Fruit fly (Drosophila melanogaster) whole organism, embryonic: ENCODE data around the gene Bhmt.
A peak's percentile ranks its signal among the peaks of the same experiment; 100 is the strongest.

ENCODE experiments used
- Atf6 ChIP-seq: fragments of 200-800 bp; sonication (Bioruptor generic); IDR thresholded peaks from 2 replicates; pipeline ENCODE4 v1.3.6; 2022; ENCODE audit warnings: missing biosample characterization, missing genetic modification characterization
- CG11456 ChIP-seq: fragments of 200-800 bp; sonication (Bioruptor generic); IDR thresholded peaks from 3 replicates; pipeline ENCODE4 v1.3.6; 2022; ENCODE audit warnings: missing biosample characterization, missing genetic modification characterization
- CG12219 ChIP-seq: fragments of 200-800 bp; sonication (Bioruptor generic); optimal IDR thresholded peaks from 3 replicates; lab custom pipeline; 2018; ENCODE audit warnings: missing biosample characterization, mild to moderate bottlenecking, missing genetic modification characterization
- CG13123 ChIP-seq: fragments of 200-800 bp; sonication (Bioruptor generic); optimal IDR thresholded peaks from 2 replicates; lab custom pipeline; 2016; ENCODE audit warnings: missing biosample characterization, missing genetic modification characterization
- CG13894 ChIP-seq: fragments of 200-800 bp; sonication (Bioruptor generic); optimal IDR thresholded peaks from 3 replicates; lab custom pipeline; 2018; ENCODE audit warnings: missing biosample characterization, mild to moderate bottlenecking, missing genetic modification characterization, moderate library complexity
- CG14965 ChIP-seq: fragments of 200-800 bp; sonication (Bioruptor generic); optimal IDR thresholded peaks from 2 replicates; lab custom pipeline; 2016; ENCODE audit warnings: missing biosample characterization, missing genetic modification characterization, borderline replicate concordance
- CG15011 ChIP-seq: fragments of 200-800 bp; sonication (Bioruptor generic); optimal IDR thresholded peaks from 3 replicates; lab custom pipeline; 2018; ENCODE audit warnings: missing biosample characterization, mild to moderate bottlenecking, missing genetic modification characterization
- CG16813 ChIP-seq: fragments of 200-800 bp; sonication (Bioruptor generic); IDR thresholded peaks from 3 replicates; pipeline ENCODE4 v1.3.6; 2022; ENCODE audit warnings: missing biosample characterization, missing genetic modification characterization; ENCODE audit not compliant: partially characterized antibody
- CG17328 ChIP-seq: fragments of 200-800 bp; sonication (Bioruptor generic); IDR thresholded peaks from 2 replicates; pipeline ENCODE4 v1.3.6; 2022; ENCODE audit warnings: missing biosample characterization, missing genetic modification characterization
- CG17385 ChIP-seq: fragments of 200-800 bp; sonication (Bioruptor generic); optimal IDR thresholded peaks from 3 replicates; lab custom pipeline; 2018; ENCODE audit warnings: missing biosample characterization, mild to moderate bottlenecking, missing genetic modification characterization
- CG17829 ChIP-seq: fragments of 200-800 bp; optimal IDR thresholded peaks from 2 replicates; lab custom pipeline; 2019; ENCODE audit warnings: missing biosample characterization, mild to moderate bottlenecking, missing genetic modification characterization, moderate library complexity
- CG2129 ChIP-seq: fragments of 200-800 bp; sonication (Bioruptor generic); IDR thresholded peaks from 2 replicates; pipeline ENCODE4 v1.3.6; 2022; ENCODE audit warnings: missing biosample characterization, missing genetic modification characterization; ENCODE audit not compliant: partially characterized antibody
- CG3726 ChIP-seq: fragments of 200-800 bp; sonication (Bioruptor generic); IDR thresholded peaks from 3 replicates; pipeline ENCODE4, ENCODE4 v1.3.6; 2022; ENCODE audit warnings: missing biosample characterization, missing genetic modification characterization
- CG3838 ChIP-seq: fragments of 200-800 bp; sonication (Bioruptor generic); optimal IDR thresholded peaks from 3 replicates; lab custom pipeline; 2016; ENCODE audit warnings: missing biosample characterization, missing genetic modification characterization
- CG4617 ChIP-seq: fragments of 200-800 bp; sonication (Bioruptor generic); optimal IDR thresholded peaks from 3 replicates; lab custom pipeline; 2016; ENCODE audit warnings: missing biosample characterization, missing genetic modification characterization, borderline replicate concordance
- CG5245 ChIP-seq: fragments of 200-800 bp; sonication (Bioruptor generic); optimal IDR thresholded peaks from 3 replicates; lab custom pipeline; 2016; ENCODE audit warnings: missing biosample characterization, missing genetic modification characterization
- CG6813 ChIP-seq: fragments of 200-800 bp; sonication (Bioruptor generic); optimal IDR thresholded peaks from 2 replicates; lab custom pipeline; 2017; ENCODE audit warnings: missing biosample characterization, missing genetic modification characterization, mild to moderate bottlenecking, moderate library complexity, missing genetic modification reagents
- CG8924 ChIP-seq: fragments of 200-800 bp; optimal IDR thresholded peaks from 3 replicates; lab custom pipeline; 2019; ENCODE audit warnings: missing biosample characterization, mild to moderate bottlenecking, missing genetic modification characterization, moderate library complexity
- CoRest ChIP-seq: fragments of 200-800 bp; sonication (Bioruptor generic); optimal IDR thresholded peaks from 3 replicates; lab custom pipeline; 2018; ENCODE audit warnings: missing biosample characterization, mild to moderate bottlenecking, missing genetic modification characterization, moderate library complexity
- Deaf1 ChIP-seq: fragments of 200-800 bp; optimal IDR thresholded peaks from 3 replicates; lab custom pipeline; 2019; ENCODE audit warnings: missing biosample characterization, mild to moderate bottlenecking, missing genetic modification characterization, moderate library complexity
- Dip3 ChIP-seq: fragments of 200-800 bp; sonication (Bioruptor generic); optimal IDR thresholded peaks from 3 replicates; lab custom pipeline; 2016; ENCODE audit warnings: missing biosample characterization, missing genetic modification characterization
- Dp ChIP-seq: fragments of 200-800 bp; sonication (Bioruptor generic); optimal IDR thresholded peaks from 2 replicates; lab custom pipeline; 2018; ENCODE audit warnings: missing biosample characterization, mild to moderate bottlenecking, missing genetic modification characterization, moderate library complexity
- HmgD ChIP-seq: fragments of 200-800 bp; sonication (Bioruptor generic); optimal IDR thresholded peaks from 3 replicates; lab custom pipeline; 2016; ENCODE audit warnings: missing biosample characterization, missing genetic modification characterization
- Hmr ChIP-seq: fragments of 200-800 bp; sonication (Bioruptor generic); optimal IDR thresholded peaks from 3 replicates; lab custom pipeline; 2017; ENCODE audit warnings: mild to moderate bottlenecking, missing biosample characterization, missing genetic modification reagents, missing genetic modification characterization
- Max ChIP-seq: fragments of 200-800 bp; sonication (Bioruptor generic); optimal IDR thresholded peaks from 2 replicates; lab custom pipeline; 2016; ENCODE audit warnings: missing biosample characterization, mild to moderate bottlenecking, missing genetic modification characterization
- NC2β ChIP-seq: fragments of 200-800 bp; sonication (Bioruptor generic); optimal IDR thresholded peaks from 2 replicates; lab custom pipeline; 2016; ENCODE audit warnings: missing biosample characterization, missing genetic modification characterization
- Neu2 ChIP-seq: fragments of 200-800 bp; sonication (Bioruptor generic); optimal IDR thresholded peaks from 3 replicates; lab custom pipeline; 2016; ENCODE audit warnings: missing biosample characterization, missing genetic modification characterization, borderline replicate concordance
- Nf-YA ChIP-seq: fragments of 200-800 bp; sonication (Bioruptor generic); IDR thresholded peaks from 2 replicates; pipeline ENCODE4 v1.3.6; 2022; ENCODE audit warnings: missing biosample characterization, missing genetic modification characterization
- Nf-YC ChIP-seq: fragments of 200-800 bp; optimal IDR thresholded peaks from 3 replicates; lab custom pipeline; 2019; ENCODE audit warnings: missing biosample characterization, mild to moderate bottlenecking, missing genetic modification characterization, moderate library complexity
- Oli ChIP-seq: fragments of 200-800 bp; sonication (Bioruptor generic); optimal IDR thresholded peaks from 2 replicates; lab custom pipeline; 2018; ENCODE audit warnings: missing biosample characterization, mild to moderate bottlenecking, missing genetic modification characterization, moderate library complexity
- Scr ChIP-seq: fragments of 200-800 bp; sonication (Bioruptor generic); IDR thresholded peaks from 2 replicates; pipeline ENCODE4 v1.3.6; 2022; ENCODE audit warnings: missing biosample characterization, missing genetic modification characterization; ENCODE audit not compliant: partially characterized antibody
- ab ChIP-seq: fragments of 200-800 bp; sonication (Bioruptor generic); optimal IDR thresholded peaks from 2 replicates; lab custom pipeline; 2016; ENCODE audit warnings: missing biosample characterization, missing genetic modification characterization
- ap ChIP-seq: fragments of 200-800 bp; sonication (Bioruptor generic); IDR thresholded peaks from 2 replicates; pipeline ENCODE4 v1.3.6; 2022; ENCODE audit warnings: missing biosample characterization, missing genetic modification characterization
- cad ChIP-seq: fragments of >200 bp; optimal IDR thresholded peaks from 2 replicates; lab custom pipeline; 2017; ENCODE audit warnings: missing biosample characterization, missing genetic modification characterization
- cg ChIP-seq: fragments of 200-800 bp; sonication (Bioruptor generic); optimal IDR thresholded peaks from 3 replicates; lab custom pipeline; 2019; ENCODE audit warnings: missing biosample characterization, mild to moderate bottlenecking, missing genetic modification characterization, moderate library complexity
- ftz-f1 ChIP-seq: fragments of 200-800 bp; sonication (Bioruptor generic); optimal IDR thresholded peaks from 2 replicates; lab custom pipeline; 2016; ENCODE audit warnings: missing biosample characterization, missing genetic modification characterization
- gsb-n ChIP-seq: fragments of 200-800 bp; sonication (Bioruptor generic); optimal IDR thresholded peaks from 3 replicates; lab custom pipeline; 2018; ENCODE audit warnings: missing biosample characterization, mild to moderate bottlenecking, missing genetic modification characterization
- insv ChIP-seq, 2 experiments: fragments of 200-800 bp; sonication (Bioruptor generic); optimal IDR thresholded peaks; 3 replicates each; lab custom pipeline; 2016 to 2018; ENCODE audit warnings: missing biosample characterization in 2 of 2, missing genetic modification characterization in 2 of 2
- lov ChIP-seq, 2 experiments: fragments of 200-800 bp in 1 of 2; fragments of >200 bp in 1 of 2; sonication (Bioruptor generic) in 1 of 2; IDR thresholded peaks in 1 of 2; optimal IDR thresholded peaks in 1 of 2; 2 replicates in 1 of 2; 3 replicates in 1 of 2; pipeline versions ENCODE4 v1.3.6 to Lab custom; 2017 to 2022; ENCODE audit warnings: missing biosample characterization in 1 of 2, missing genetic modification characterization in 1 of 2
- nerfin-1 ChIP-seq: fragments of 200-800 bp; sonication (Bioruptor generic); optimal IDR thresholded peaks from 3 replicates; lab custom pipeline; 2019; ENCODE audit warnings: missing biosample characterization, mild to moderate bottlenecking, missing genetic modification characterization, moderate library complexity
- oc ChIP-seq: fragments of 200-800 bp; sonication (Bioruptor generic); optimal IDR thresholded peaks from 2 replicates; lab custom pipeline; 2018; ENCODE audit warnings: missing biosample characterization, mild to moderate bottlenecking, missing genetic modification characterization, moderate library complexity
- otp ChIP-seq: fragments of 200-800 bp; sonication (Bioruptor generic); IDR thresholded peaks from 3 replicates; pipeline ENCODE4, ENCODE4 v1.3.6; 2022; ENCODE audit warnings: missing biosample characterization, missing genetic modification characterization
- pita ChIP-seq: fragments of 200-800 bp; sonication (Bioruptor generic); optimal IDR thresholded peaks from 2 replicates; lab custom pipeline; 2017; ENCODE audit warnings: missing biosample characterization, mild to moderate bottlenecking, missing genetic modification characterization
- schlank ChIP-seq: fragments of 200-800 bp; sonication (Bioruptor generic); optimal IDR thresholded peaks from 2 replicates; lab custom pipeline; 2018; ENCODE audit warnings: missing biosample characterization, mild to moderate bottlenecking, missing genetic modification characterization
- sisA ChIP-seq: fragments of 200-800 bp; sonication (Bioruptor generic); IDR thresholded peaks from 2 replicates; pipeline ENCODE4 v1.3.6; 2022; ENCODE audit warnings: missing biosample characterization, missing genetic modification characterization
- tin ChIP-seq: fragments of 200-800 bp; sonication (Bioruptor generic); optimal IDR thresholded peaks from 3 replicates; lab custom pipeline; 2016; ENCODE audit warnings: missing biosample characterization, missing genetic modification characterization
- tio ChIP-seq: fragments of 200-800 bp; sonication (Bioruptor generic); optimal IDR thresholded peaks from 2 replicates; lab custom pipeline; 2017; ENCODE audit warnings: missing biosample characterization, missing genetic modification characterization, inconsistent platforms
- tna ChIP-seq: fragments of 200-800 bp; sonication (Bioruptor generic); IDR thresholded peaks from 2 replicates; pipeline ENCODE4 v1.3.6; 2022; ENCODE audit warnings: missing biosample characterization, missing genetic modification characterization; ENCODE audit not compliant: partially characterized antibody
- usp ChIP-seq: fragments of >200 bp; optimal IDR thresholded peaks from 2 replicates; lab custom pipeline; 2017; ENCODE audit warnings: missing biosample characterization, missing genetic modification characterization
- wek ChIP-seq: fragments of 200-800 bp; sonication (Bioruptor generic); optimal IDR thresholded peaks from 3 replicates; lab custom pipeline; 2018; ENCODE audit warnings: missing biosample characterization, mild to moderate bottlenecking, missing genetic modification characterization, moderate library complexity

Bhmt gene

dm6 chr2L:18936056-18936455, 21.1 kb downstream of the Bhmt start (continued):
- TF ChIP-seq CG4617 (GFP tag; lab: Kevin White, UChicago): no peak
- TF ChIP-seq Nf-YA (GFP tag; lab: Robert Waterston, UW): peak; percentile 81
- no peak for TF ChIP-seq CG11456 (GFP tag; lab: Robert Waterston, UW)
- TF ChIP-seq ftz-f1 (GFP tag; lab: Kevin White, UChicago): peak; percentile 42
- TF ChIP-seq gsb-n (tag; lab: Kevin White, UChicago): no peak
- TF ChIP-seq HmgD (GFP tag; lab: Kevin White, UChicago): no peak
- TF ChIP-seq CG3726 (GFP tag; lab: Robert Waterston, UW): no peak
- 0 out of 3 replicates have a peak, but pooled peaks have one; percentile 8 for TF ChIP-seq CG16813 (GFP tag; lab: Robert Waterston, UW)
- no peak for TF ChIP-seq oc (tag; lab: Kevin White, UChicago)
- no peak for TF ChIP-seq CG14965
- no peak for TF ChIP-seq CG12219 (GFP tag; lab: Kevin White, UChicago)
- TF ChIP-seq CG2129 (GFP tag; lab: Robert Waterston, UW): no peak
- TF ChIP-seq Hmr (GFP tag; lab: Kevin White, UChicago): no peak
- TF ChIP-seq usp (GFP tag; lab: Kevin White, UChicago): no peak
- TF ChIP-seq CG3838 (GFP tag; lab: Kevin White, UChicago): no peak
- no peak for TF ChIP-seq pita (GFP tag; lab: Kevin White, UChicago)
- TF ChIP-seq ap (GFP tag; lab: Robert Waterston, UW): no peak
- no peak for TF ChIP-seq CG15011 (GFP tag; lab: Kevin White, UChicago)
- no peak for TF ChIP-seq CG6813 (GFP tag; lab: Kevin White, UChicago)
- no peak for TF ChIP-seq Neu2
- TF ChIP-seq tin (GFP tag; lab: Kevin White, UChicago): no peak
- TF ChIP-seq Nf-YC: peak; percentile 98
- peak; percentile 49 for TF ChIP-seq cad (GFP tag; lab: Kevin White, UChicago)
- TF ChIP-seq Dp: no peak
- no peak for TF ChIP-seq CG13123 (GFP tag; lab: Kevin White, UChicago)
- no peak for TF ChIP-seq Dip3 (GFP tag; lab: Kevin White, UChicago)
- peak; percentile 86 for TF ChIP-seq Deaf1
- no peak for TF ChIP-seq CG17385 (GFP tag; lab: Kevin White, UChicago)
- no peak for TF ChIP-seq ab
- TF ChIP-seq tna: peak; percentile 58; the same call in 1 of the 2 replicates
- no peak for TF ChIP-seq Scr
- TF ChIP-seq lov (optimal IDR thresholded peaks at IDR 0.05; lab: Kevin White, UChicago): no peak
- 0 out of 3 replicates have a peak, but pooled peaks have one; percentile 29 for TF ChIP-seq lov (GFP tag; IDR thresholded peaks at IDR 0.05; lab: Robert Waterston, UW)
- TF ChIP-seq CG8924: peak; percentile 5
- no peak for TF ChIP-seq tio (GFP tag; lab: Kevin White, UChicago)
- TF ChIP-seq NC2β (GFP tag; lab: Kevin White, UChicago): no peak
- peak; percentile 15 for TF ChIP-seq nerfin-1 (tag; lab: Kevin White, UChicago)
- TF ChIP-seq CG5245 (GFP tag; lab: Kevin White, UChicago): no peak
- TF ChIP-seq schlank (tag; lab: Kevin White, UChicago): no peak
- TF ChIP-seq Atf6: 0 out of 2 replicates have a peak, but pooled peaks have one; percentile 28
- no peak for TF ChIP-seq Max (GFP tag; lab: Kevin White, UChicago)
- TF ChIP-seq CG17328: 0 out of 2 replicates have a peak, but pooled peaks have one; percentile 20
- no peak for TF ChIP-seq wek (GFP tag; lab: Kevin White, UChicago)
- TF ChIP-seq CG17829 (tag; lab: Kevin White, UChicago): peak; percentile 30
- peak; percentile 37; the same call in 1 of the 3 replicates for TF ChIP-seq otp (GFP tag; lab: Robert Waterston, UW)
- TF ChIP-seq insv (GFP tag; optimal IDR thresholded peaks at IDR 0.05; lab: Kevin White, UChicago): no peak
- peak; percentile 28 for TF ChIP-seq cg (GFP tag; lab: Kevin White, UChicago)
- TF ChIP-seq sisA (GFP tag; lab: Robert Waterston, UW): no peak
- no peak for TF ChIP-seq Oli (tag; lab: Kevin White, UChicago)
- TF ChIP-seq CG13894: no peak
- TF ChIP-seq CoRest: peak; percentile 58
